Worm (Caenorhabditis elegans): ENCODE data around the gene Y54G9A.7.

ce11 chrII:13695343-13696332 is 30.0 kb downstream of the Y54G9A.7 start, which contains the start of gene kqt-3:
- TF ChIP-seq nhr-12 (tag; optimal IDR thresholded peaks at IDR 0.05) = no peak
- TF ChIP-seq lin-13 (GFP tag; optimal IDR thresholded peaks at IDR 0.05) = no peak
- no peak for TF ChIP-seq nhr-77 (tag; optimal IDR thresholded peaks at IDR 0.05)
- TF ChIP-seq ztf-11 (tag; optimal IDR thresholded peaks at IDR 0.05) = no peak
- TF ChIP-seq ztf-4 (tag; optimal IDR thresholded peaks at IDR 0.05) = no peak
- TF ChIP-seq snpc-4 (tag; optimal IDR thresholded peaks at IDR 0.05) = no peak

Data from whole organism, L2 larva.